Worm (Caenorhabditis elegans) whole organism, late embryonic: ENCODE results near the gene AH6.3.

Experiments
- K02D7.2 ChIP-seq: sonication (generic microtip); optimal IDR thresholded peaks from 2 replicates; lab custom pipeline; 2017; ENCODE audit warnings: mild to moderate bottlenecking, missing genetic modification characterization, missing compliant biosample characterization
- ama-1 ChIP-seq: fragments of 150-350 bp; optimal IDR thresholded peaks from 2 replicates; lab custom pipeline; 2014
- dmd-4 ChIP-seq: sonication (generic microtip); optimal IDR thresholded peaks from 2 replicates; lab custom pipeline; 2016; ENCODE audit warnings: borderline replicate concordance, missing genetic modification characterization, missing compliant biosample characterization
- elt-4 ChIP-seq: sonication (generic microtip); optimal IDR thresholded peaks from 2 replicates; lab custom pipeline; 2016; ENCODE audit warnings: missing genetic modification characterization, missing compliant biosample characterization
- fkh-10 ChIP-seq: fragments of 150-350 bp; optimal IDR thresholded peaks from 2 replicates; lab custom pipeline; 2014; ENCODE audit warnings: missing biosample characterization, missing genetic modification reagents, missing genetic modification characterization
- hlh-6 ChIP-seq: sonication (generic microtip); optimal IDR thresholded peaks from 2 replicates; lab custom pipeline; 2016; ENCODE audit warnings: missing genotype, missing genetic modification characterization, missing compliant biosample characterization
- npax-4 ChIP-seq: sonication (generic microtip); optimal IDR thresholded peaks from 2 replicates; lab custom pipeline; 2016; ENCODE audit warnings: missing genetic modification characterization, missing compliant biosample characterization
- odd-2 ChIP-seq: sonication (generic microtip); optimal IDR thresholded peaks from 2 replicates; lab custom pipeline; 2017; ENCODE audit warnings: antibody characterized with exemption, mild to moderate bottlenecking, missing genetic modification characterization, missing compliant biosample characterization
- pag-3 ChIP-seq: sonication (generic microtip); optimal IDR thresholded peaks from 2 replicates; lab custom pipeline; 2016; ENCODE audit warnings: missing compliant biosample characterization, missing genetic modification characterization, borderline replicate concordance
- pha-2 ChIP-seq: sonication (generic microtip); optimal IDR thresholded peaks from 2 replicates; lab custom pipeline; 2017; ENCODE audit warnings: mild to moderate bottlenecking, missing genetic modification characterization, missing compliant biosample characterization
- pha-4 ChIP-seq: fragments of 150-350 bp; optimal IDR thresholded peaks from 2 replicates; lab custom pipeline; 2018; ENCODE audit warnings: missing biosample characterization, missing genetic modification reagents, missing genetic modification characterization
- pqm-1 ChIP-seq: sonication (generic microtip); optimal IDR thresholded peaks from 2 replicates; lab custom pipeline; 2016; ENCODE audit warnings: missing genetic modification characterization, missing compliant biosample characterization
- tbx-2 ChIP-seq: sonication (generic microtip); optimal IDR thresholded peaks from 2 replicates; lab custom pipeline; 2016; ENCODE audit warnings: missing genetic modification characterization, missing compliant biosample characterization
- zip-5 ChIP-seq: sonication (generic microtip); optimal IDR thresholded peaks from 2 replicates; lab custom pipeline; 2016; ENCODE audit warnings: missing genetic modification characterization, missing compliant biosample characterization

- no peak for TF ChIP-seq npax-4 (tag; lab: Kevin White, UChicago)
- TF ChIP-seq pag-3 (tag; lab: Kevin White, UChicago) = no peak
- no peak for TF ChIP-seq ama-1 (lab: Kevin White, UChicago)
- no peak for TF ChIP-seq pha-2 (tag; lab: Kevin White, UChicago)
- TF ChIP-seq odd-2 (tag; lab: Kevin White, UChicago) = no peak
- TF ChIP-seq dmd-4 = no peak
- no peak for TF ChIP-seq fkh-10 (GFP tag; lab: Kevin White, UChicago)
- TF ChIP-seq hlh-6 (tag; lab: Kevin White, UChicago) = no peak
- no peak for TF ChIP-seq elt-4 (tag; lab: Kevin White, UChicago)
- no peak for TF ChIP-seq zip-5 (tag; lab: Kevin White, UChicago)
- TF ChIP-seq pqm-1 (tag; lab: Kevin White, UChicago) = no peak
- TF ChIP-seq pha-4 (tag; lab: Kevin White, UChicago) = no peak
- TF ChIP-seq tbx-2 (tag; lab: Kevin White, UChicago) = no peak
- TF ChIP-seq K02D7.2 = no peak
Observed at ce11 chrII:9490589-9490988, 28.3 kb upstream of the AH6.3 start.
